Fruit fly (Drosophila melanogaster) whole organism, embryonic: ENCODE measurements around the gene Spn27A.

Source experiments
- Atf6 ChIP-seq: fragments of 200-800 bp; sonication (Bioruptor generic); IDR thresholded peaks from 2 replicates; pipeline ENCODE4 v1.3.6; 2022; ENCODE audit warnings: missing biosample characterization, missing genetic modification characterization
- CG10209 ChIP-seq: fragments of 200-800 bp; sonication (Bioruptor generic); optimal IDR thresholded peaks from 3 replicates; lab custom pipeline; 2017; ENCODE audit warnings: missing biosample characterization, mild to moderate bottlenecking, missing genetic modification characterization, missing genetic modification reagents
- CG10366 ChIP-seq: fragments of 200-800 bp; sonication (Bioruptor generic); IDR thresholded peaks from 2 replicates; pipeline ENCODE4 v1.3.6; 2022; ENCODE audit warnings: missing biosample characterization, missing genetic modification characterization
- CG10959 ChIP-seq: fragments of 200-800 bp; sonication (Bioruptor generic); IDR thresholded peaks from 2 replicates; pipeline ENCODE4 v1.3.6; 2022; ENCODE audit warnings: missing biosample characterization, missing genetic modification characterization
- CG12391 ChIP-seq: fragments of 200-800 bp; sonication (Bioruptor generic); optimal IDR thresholded peaks from 3 replicates; lab custom pipeline; 2018; ENCODE audit warnings: missing biosample characterization, mild to moderate bottlenecking, missing genetic modification characterization, moderate library complexity
- CG12744 ChIP-seq: fragments of 200-800 bp; sonication (Bioruptor generic); optimal IDR thresholded peaks from 2 replicates; lab custom pipeline; 2016; ENCODE audit warnings: missing biosample characterization, missing genetic modification characterization
- CG12769 ChIP-seq: fragments of 200-800 bp; sonication (Bioruptor generic); optimal IDR thresholded peaks from 2 replicates; lab custom pipeline; 2019; ENCODE audit warnings: missing biosample characterization, mild to moderate bottlenecking, missing genetic modification characterization, moderate library complexity
- CG15011 ChIP-seq: fragments of 200-800 bp; sonication (Bioruptor generic); optimal IDR thresholded peaks from 3 replicates; lab custom pipeline; 2018; ENCODE audit warnings: missing biosample characterization, mild to moderate bottlenecking, missing genetic modification characterization
- CG15269 ChIP-seq: fragments of 200-800 bp; sonication (Bioruptor generic); optimal IDR thresholded peaks from 2 replicates; lab custom pipeline; 2018; ENCODE audit warnings: missing biosample characterization, mild to moderate bottlenecking, missing genetic modification characterization, moderate library complexity
- CG15479 ChIP-seq: fragments of 200-800 bp; sonication (Bioruptor generic); optimal IDR thresholded peaks from 3 replicates; lab custom pipeline; 2019; ENCODE audit warnings: missing biosample characterization, mild to moderate bottlenecking, missing genetic modification characterization, moderate library complexity
- CG16863 ChIP-seq: fragments of 200-800 bp; sonication (Bioruptor generic); optimal IDR thresholded peaks from 3 replicates; lab custom pipeline; 2016; ENCODE audit warnings: missing biosample characterization, missing genetic modification characterization
- CG17385 ChIP-seq: fragments of 200-800 bp; sonication (Bioruptor generic); optimal IDR thresholded peaks from 3 replicates; lab custom pipeline; 2018; ENCODE audit warnings: missing biosample characterization, mild to moderate bottlenecking, missing genetic modification characterization
- CG17912 ChIP-seq: fragments of 200-800 bp; sonication (Bioruptor generic); optimal IDR thresholded peaks from 2 replicates; lab custom pipeline; 2018; ENCODE audit warnings: missing biosample characterization, mild to moderate bottlenecking, missing genetic modification characterization
- CG18011 ChIP-seq: fragments of 200-800 bp; sonication (Bioruptor generic); optimal IDR thresholded peaks from 2 replicates; lab custom pipeline; 2017; ENCODE audit warnings: missing biosample characterization, missing genetic modification characterization, mild to moderate bottlenecking, moderate library complexity, missing genotype
- CG31441 ChIP-seq: fragments of 200-800 bp; sonication (Bioruptor generic); IDR thresholded peaks from 2 replicates; pipeline ENCODE4 v1.3.6; 2022; ENCODE audit warnings: missing biosample characterization, missing genetic modification characterization
- CG3726 ChIP-seq: fragments of 200-800 bp; sonication (Bioruptor generic); IDR thresholded peaks from 3 replicates; pipeline ENCODE4, ENCODE4 v1.3.6; 2022; ENCODE audit warnings: missing biosample characterization, missing genetic modification characterization
- CG3838 ChIP-seq: fragments of 200-800 bp; sonication (Bioruptor generic); optimal IDR thresholded peaks from 3 replicates; lab custom pipeline; 2016; ENCODE audit warnings: missing biosample characterization, missing genetic modification characterization
- CG4707 ChIP-seq: fragments of 200-800 bp; sonication (Bioruptor generic); optimal IDR thresholded peaks from 2 replicates; lab custom pipeline; 2018; ENCODE audit warnings: missing biosample characterization, mild to moderate bottlenecking, missing genetic modification characterization, moderate library complexity
- CG7745 ChIP-seq: fragments of 200-800 bp; sonication (Bioruptor generic); optimal IDR thresholded peaks from 2 replicates; lab custom pipeline; 2018; ENCODE audit warnings: missing biosample characterization, mild to moderate bottlenecking, missing genetic modification characterization, moderate library complexity
- CG8281 ChIP-seq: fragments of 200-800 bp; sonication (Bioruptor generic); optimal IDR thresholded peaks from 2 replicates; lab custom pipeline; 2018; ENCODE audit warnings: missing biosample characterization, mild to moderate bottlenecking, missing genetic modification characterization, moderate library complexity
- CG8290 ChIP-seq, 3 experiments: fragments of 200-800 bp; sonication (Bioruptor generic); optimal IDR thresholded peaks; 2 replicates each; lab custom pipeline; 2016 to 2019; ENCODE audit warnings: missing biosample characterization in 3 of 3, missing genetic modification characterization in 3 of 3, mild to moderate bottlenecking in 2 of 3, moderate library complexity in 1 of 3
- CG9437 ChIP-seq: fragments of 200-800 bp; sonication (Bioruptor generic); optimal IDR thresholded peaks from 2 replicates; lab custom pipeline; 2018; ENCODE audit warnings: missing biosample characterization, mild to moderate bottlenecking, missing genetic modification characterization
- Dip3 ChIP-seq: fragments of 200-800 bp; sonication (Bioruptor generic); optimal IDR thresholded peaks from 3 replicates; lab custom pipeline; 2016; ENCODE audit warnings: missing biosample characterization, missing genetic modification characterization
- Hand ChIP-seq: fragments of 200-800 bp; sonication (Bioruptor generic); optimal IDR thresholded peaks from 2 replicates; lab custom pipeline; 2017; ENCODE audit warnings: mild to moderate bottlenecking, missing biosample characterization, missing genetic modification reagents, missing genetic modification characterization
- HmgZ ChIP-seq: fragments of 200-800 bp; sonication (Bioruptor generic); optimal IDR thresholded peaks from 2 replicates; lab custom pipeline; 2018; ENCODE audit warnings: missing biosample characterization, mild to moderate bottlenecking, missing genetic modification characterization
- Hsf ChIP-seq: fragments of 200-800 bp; sonication (Bioruptor generic); optimal IDR thresholded peaks from 3 replicates; lab custom pipeline; 2016; ENCODE audit warnings: missing biosample characterization, missing genetic modification characterization
- Lpt ChIP-seq: fragments of >200 bp; optimal IDR thresholded peaks from 2 replicates; lab custom pipeline; 2018; ENCODE audit warnings: missing biosample characterization, missing genetic modification characterization
- Mes4 ChIP-seq: fragments of 200-800 bp; sonication (Bioruptor generic); optimal IDR thresholded peaks from 2 replicates; lab custom pipeline; 2016; ENCODE audit warnings: missing biosample characterization, missing genetic modification characterization
- NfI ChIP-seq: fragments of 200-800 bp; sonication (Bioruptor generic); optimal IDR thresholded peaks from 3 replicates; lab custom pipeline; 2018; ENCODE audit warnings: missing biosample characterization, mild to moderate bottlenecking, missing genetic modification characterization, moderate library complexity
- Optix ChIP-seq: fragments of 200-800 bp; sonication (Bioruptor generic); IDR thresholded peaks from 3 replicates; pipeline ENCODE4 v1.3.6; 2022; ENCODE audit warnings: missing biosample characterization, missing genetic modification characterization
- Ptx1 ChIP-seq: fragments of 200-800 bp; sonication (Bioruptor generic); IDR thresholded peaks from 2 replicates; pipeline ENCODE4 v1.3.6; 2022; ENCODE audit warnings: missing biosample characterization, missing genetic modification characterization
- ac ChIP-seq: fragments of 200-800 bp; sonication (Bioruptor generic); optimal IDR thresholded peaks from 3 replicates; lab custom pipeline; 2017; ENCODE audit warnings: missing biosample characterization, mild to moderate bottlenecking, missing genetic modification characterization
- corto ChIP-seq: fragments of 200-800 bp; sonication (Bioruptor generic); optimal IDR thresholded peaks from 2 replicates; lab custom pipeline; 2016; ENCODE audit warnings: missing biosample characterization, mild to moderate bottlenecking, missing genetic modification characterization, moderate library complexity
- disco-r ChIP-seq: fragments of 200-800 bp; sonication (Bioruptor generic); optimal IDR thresholded peaks from 2 replicates; lab custom pipeline; 2016; ENCODE audit warnings: missing biosample characterization, missing genetic modification characterization
- dmrt11E ChIP-seq: fragments of 200-800 bp; sonication (Bioruptor generic); optimal IDR thresholded peaks from 3 replicates; lab custom pipeline; 2018; ENCODE audit warnings: missing biosample characterization, mild to moderate bottlenecking, missing genetic modification characterization, moderate library complexity
- dysf ChIP-seq: fragments of 200-800 bp; sonication (Bioruptor generic); IDR thresholded peaks from 3 replicates; pipeline ENCODE4 v1.3.6; 2022; ENCODE audit warnings: missing biosample characterization, missing genetic modification characterization
- eyg ChIP-seq: fragments of 200-800 bp; sonication (Bioruptor generic); optimal IDR thresholded peaks from 3 replicates; lab custom pipeline; 2016; ENCODE audit warnings: missing biosample characterization, missing genetic modification characterization
- fd3F ChIP-seq: fragments of 200-800 bp; sonication (Bioruptor generic); optimal IDR thresholded peaks from 2 replicates; lab custom pipeline; 2018; ENCODE audit warnings: missing biosample characterization, mild to moderate bottlenecking, missing genetic modification characterization, moderate library complexity
- ftz-f1 ChIP-seq: fragments of 200-800 bp; sonication (Bioruptor generic); optimal IDR thresholded peaks from 2 replicates; lab custom pipeline; 2016; ENCODE audit warnings: missing biosample characterization, missing genetic modification characterization
- grau ChIP-seq: fragments of 200-800 bp; optimal IDR thresholded peaks from 3 replicates; lab custom pipeline; 2019; ENCODE audit warnings: missing biosample characterization, mild to moderate bottlenecking, missing genetic modification characterization, moderate library complexity
- gt ChIP-seq: fragments of 200-800 bp; sonication (Bioruptor generic); IDR thresholded peaks from 2 replicates; pipeline ENCODE4 v1.3.6; 2022; ENCODE audit warnings: missing biosample characterization, missing genetic modification characterization
- jigr1 ChIP-seq: fragments of 200-800 bp; sonication (Bioruptor generic); IDR thresholded peaks from 3 replicates; pipeline ENCODE4 v1.3.6; 2022; ENCODE audit warnings: missing biosample characterization, missing genetic modification characterization
- kah ChIP-seq: fragments of 200-800 bp; sonication (Bioruptor generic); optimal IDR thresholded peaks from 2 replicates; lab custom pipeline; 2018; ENCODE audit warnings: missing biosample characterization, mild to moderate bottlenecking, missing genetic modification characterization
- klu ChIP-seq: fragments of 200-800 bp; sonication (Bioruptor generic); IDR thresholded peaks from 2 replicates; pipeline ENCODE4 v1.3.6; 2022; ENCODE audit warnings: missing biosample characterization, missing genetic modification characterization
- pho ChIP-seq: fragments of 200-800 bp; sonication (Bioruptor generic); optimal IDR thresholded peaks from 2 replicates; lab custom pipeline; 2016; ENCODE audit warnings: missing biosample characterization, missing genetic modification characterization
- rib ChIP-seq: fragments of 200-800 bp; sonication (Bioruptor generic); IDR thresholded peaks from 2 replicates; pipeline ENCODE4 v1.3.6; 2022; ENCODE audit warnings: missing biosample characterization, missing genetic modification characterization
- stwl ChIP-seq: fragments of 200-800 bp; sonication (Bioruptor generic); optimal IDR thresholded peaks from 3 replicates; lab custom pipeline; 2018; ENCODE audit warnings: missing biosample characterization, mild to moderate bottlenecking, missing genetic modification characterization, moderate library complexity
- wdn ChIP-seq: fragments of 200-800 bp; sonication (Bioruptor generic); IDR thresholded peaks from 2 replicates; pipeline ENCODE4 v1.3.6; 2022; ENCODE audit warnings: missing biosample characterization, missing genetic modification characterization

The Spn27A gene

dm6 chr2L:6683992-6684882, 11.1 kb upstream of the Spn27A start, which contains the start of gene Nhe3 (continued):
- TF ChIP-seq CG10366 (GFP tag; lab: Robert Waterston, UW) (peak; percentile 80), rib (GFP tag; lab: Robert Waterston, UW) (peak; percentile 68), CG7745 (tag; lab: Kevin White, UChicago) (no peak), jigr1 (GFP tag; lab: Robert Waterston, UW) (peak; percentile 37; the same call in 1 of the 3 replicates), Hsf (GFP tag; lab: Kevin White, UChicago) (peak; percentile 90), wdn (GFP tag; lab: Robert Waterston, UW) (peak; percentile 54), grau (tag; lab: Kevin White, UChicago) (peak; percentile 78), CG10959 (peak; percentile 68), fd3F (GFP tag; lab: Kevin White, UChicago) (peak; percentile 76), ac (GFP tag; lab: Kevin White, UChicago) (no peak), dmrt11E (tag; lab: Kevin White, UChicago) (peak; percentile 77), CG3726 (GFP tag; lab: Robert Waterston, UW) (peak; percentile 29; the same call in 1 of the 3 replicates), gt (GFP tag; lab: Robert Waterston, UW) (peak; percentile 42; the same call in 1 of the 2 replicates), stwl (tag; lab: Kevin White, UChicago) (peak; percentile 57), ftz-f1 (no peak), CG15479 (GFP tag; lab: Kevin White, UChicago) (no peak), CG16863 (GFP tag; lab: Kevin White, UChicago) (peak; percentile 77), dysf (GFP tag; lab: Robert Waterston, UW) (peak; percentile 85), Optix (GFP tag; lab: Robert Waterston, UW) (peak; percentile 56; the same call in 1 of the 3 replicates), CG15011 (GFP tag; lab: Kevin White, UChicago) (peak; percentile 72), kah (GFP tag; lab: Kevin White, UChicago) (no peak), Ptx1 (GFP tag; lab: Robert Waterston, UW) (peak; percentile 89), NfI (GFP tag; lab: Kevin White, UChicago) (peak; percentile 75), CG12391 (tag; lab: Kevin White, UChicago) (peak; percentile 86), CG17912 (GFP tag; lab: Kevin White, UChicago) (no peak), CG3838 (peak; percentile 45), CG31441 (GFP tag; lab: Robert Waterston, UW) (no peak), HmgZ (tag; lab: Kevin White, UChicago) (peak; percentile 62), pho (peak; percentile 87), Lpt (GFP tag; lab: Kevin White, UChicago) (no peak), CG8281 (tag; lab: Kevin White, UChicago) (peak; percentile 38), CG10209 (GFP tag; lab: Kevin White, UChicago) (peak; percentile 75), CG4707 (GFP tag; lab: Kevin White, UChicago) (no peak), disco-r (peak; percentile 63), CG17385 (GFP tag; lab: Kevin White, UChicago) (peak; percentile 71), CG12769 (peak; percentile 75), Dip3 (GFP tag; lab: Kevin White, UChicago) (peak; percentile 88), Hand (GFP tag; lab: Kevin White, UChicago) (peak; percentile 63), corto (no peak), CG9437 (GFP tag; lab: Kevin White, UChicago) (peak; percentile 54), CG12744 (GFP tag; lab: Kevin White, UChicago) (peak; percentile 71), CG18011 (GFP tag; lab: Kevin White, UChicago) (peak; percentile 54), klu (GFP tag; lab: Robert Waterston, UW) (peak; percentile 74), CG8290 (GFP tag; optimal IDR thresholded peaks at IDR 0.05; lab: Kevin White, UChicago) (peak; percentile 92), CG8290 (tag; optimal IDR thresholded peaks at IDR 0.05; lab: Kevin White, UChicago) (peak; percentile 69 to 81), eyg (GFP tag; lab: Kevin White, UChicago) (peak; percentile 75), CG15269 (no peak), Atf6 (GFP tag; lab: Robert Waterston, UW) (peak; percentile 62; the same call in 1 of the 2 replicates), Mes4 (GFP tag; lab: Kevin White, UChicago) (peak; percentile 28)
